Worm (Caenorhabditis elegans) whole organism, mixed stage, embryonic: ENCODE data around the gene ZK1128.7.

Source experiments
- blmp-1 ChIP-seq: fragments of 150-350 bp; optimal IDR thresholded peaks from 2 replicates; lab custom pipeline; 2014; ENCODE audit warnings: missing biosample characterization, missing genetic modification characterization
- elt-3 ChIP-seq: fragments of 150-350 bp; optimal IDR thresholded peaks from 2 replicates; lab custom pipeline; 2014; ENCODE audit warnings: missing biosample characterization, missing genetic modification characterization
- nhr-76 ChIP-seq: sonication (generic microtip); optimal IDR thresholded peaks from 2 replicates; lab custom pipeline; 2017; ENCODE audit warnings: missing biosample characterization, missing genetic modification characterization
- snpc-4 ChIP-seq: fragments of 150-350 bp; optimal IDR thresholded peaks from 2 replicates; lab custom pipeline; 2014; ENCODE audit warnings: missing biosample characterization, missing genetic modification characterization

- TF ChIP-seq snpc-4 (tag; lab: Kevin White, UChicago), result no peak
- TF ChIP-seq blmp-1, result no peak
- TF ChIP-seq nhr-76 (tag; lab: Kevin White, UChicago), result no peak
- TF ChIP-seq elt-3 (tag; lab: Kevin White, UChicago), result no peak
Observed at ce11 chrIII:10181868-10182267, 45.1 kb downstream of the ZK1128.7 start.
